Fruit fly (Drosophila melanogaster): ENCODE measurements around the gene Prosbeta7.

The Prosbeta7 gene

DNA sequence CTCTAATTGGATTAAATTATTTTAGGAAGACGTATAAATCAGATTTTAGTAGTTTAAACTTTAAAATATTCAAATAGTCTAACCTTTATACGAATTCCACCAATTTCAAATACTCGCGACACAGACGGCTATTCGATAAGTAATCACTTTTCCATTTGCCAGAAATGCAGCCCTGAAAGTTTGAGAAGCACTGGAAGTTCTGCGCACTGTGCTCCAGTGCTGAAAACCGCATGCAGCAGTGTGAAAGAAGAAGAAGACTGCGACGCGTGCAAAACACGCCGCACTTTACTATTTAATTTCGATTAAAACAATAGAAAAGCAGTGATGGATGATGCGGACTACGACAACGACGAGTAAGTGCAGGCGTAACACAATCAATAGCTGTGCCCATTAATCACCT is 13.4 kb upstream of the Prosbeta7 start, which contains the start of gene Polr2F (continued):
- TF ChIP-seq Taf1 (GFP tag; IDR thresholded peaks at IDR 0.05) (peak; percentile 56; the same call in 1 of the 2 replicates), wdn (GFP tag; IDR thresholded peaks at IDR 0.05) (no peak), CG34224 (GFP tag; IDR thresholded peaks at IDR 0.05; ENCODE audit: partially characterized antibody) (0 out of 3 replicates have a peak, but pooled peaks have one; percentile 21), scrt (GFP tag; optimal IDR thresholded peaks at IDR 0.05) (peak; percentile 58), CG11093 (GFP tag; IDR thresholded peaks at IDR 0.05) (no peak), unc-4 (GFP tag; IDR thresholded peaks at IDR 0.05; ENCODE audit: partially characterized antibody) (peak; percentile 36; the same call in 1 of the 2 replicates), Lpt (GFP tag; optimal IDR thresholded peaks at IDR 0.05) (no peak), CG12744 (GFP tag; optimal IDR thresholded peaks at IDR 0.05) (peak; percentile 82), Ssrp (tag; optimal IDR thresholded peaks at IDR 0.05) (peak; percentile 57), CoRest (tag; optimal IDR thresholded peaks at IDR 0.05) (peak; percentile 81), Atf6 (GFP tag; IDR thresholded peaks at IDR 0.05) (peak; percentile 70), CG17568 (GFP tag; optimal IDR thresholded peaks at IDR 0.05) (no peak)

DNA sequence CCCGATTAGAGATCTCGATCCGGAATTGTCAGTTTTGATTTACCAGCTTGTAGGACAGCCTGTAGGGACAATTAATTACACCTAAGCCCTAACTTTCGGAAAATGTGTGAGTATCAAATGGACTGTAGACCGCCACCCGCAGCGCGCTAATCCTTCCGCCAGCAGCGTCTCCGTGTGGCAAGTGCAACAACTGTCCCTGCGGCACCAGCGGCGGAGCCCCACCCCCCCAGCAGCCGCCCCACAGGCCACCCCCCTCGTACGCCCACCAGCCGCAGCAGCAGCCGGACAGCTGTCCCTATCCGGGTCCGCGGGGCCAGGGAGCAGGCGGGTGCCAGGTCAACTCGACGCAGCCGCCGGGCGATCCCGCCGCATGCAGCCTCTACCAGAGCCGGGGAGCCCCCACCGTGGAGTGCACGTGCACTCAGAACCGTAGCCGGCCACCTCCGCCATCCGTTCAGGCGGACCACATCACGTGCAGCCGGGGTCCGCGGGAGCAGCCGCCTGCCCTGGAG is 11.4 kb upstream of the Prosbeta7 start, which contains the start of the genes CG31542 and CG34277:
Gene CG31542, plus strand, starts transcription at position 51 of the 512 bp plus-strand sequence.
Gene CG34277, plus strand, starts transcription at position 51 of the 512 bp plus-strand sequence.
- no peak for TF ChIP-seq lov (optimal IDR thresholded peaks at IDR 0.05)
- 0 out of 3 replicates have a peak, but pooled peaks have one; percentile 28 for TF ChIP-seq lov (GFP tag; IDR thresholded peaks at IDR 0.05)
- TF ChIP-seq Oaz (GFP tag; IDR thresholded peaks at IDR 0.05): no peak
- TF ChIP-seq CG15073 (GFP tag; optimal IDR thresholded peaks at IDR 0.05): no peak
- no peak for TF ChIP-seq crp (GFP tag; optimal IDR thresholded peaks at IDR 0.05)
- TF ChIP-seq CG14667 (GFP tag; IDR thresholded peaks at IDR 0.05): peak; percentile 53; the same call in 1 of the 2 replicates
- no peak for TF ChIP-seq danr (GFP tag; IDR thresholded peaks at IDR 0.05)
- TF ChIP-seq hbn (GFP tag; IDR thresholded peaks at IDR 0.05; ENCODE audit: partially characterized antibody): 0 out of 2 replicates have a peak, but pooled peaks have one; percentile 17

DNA sequence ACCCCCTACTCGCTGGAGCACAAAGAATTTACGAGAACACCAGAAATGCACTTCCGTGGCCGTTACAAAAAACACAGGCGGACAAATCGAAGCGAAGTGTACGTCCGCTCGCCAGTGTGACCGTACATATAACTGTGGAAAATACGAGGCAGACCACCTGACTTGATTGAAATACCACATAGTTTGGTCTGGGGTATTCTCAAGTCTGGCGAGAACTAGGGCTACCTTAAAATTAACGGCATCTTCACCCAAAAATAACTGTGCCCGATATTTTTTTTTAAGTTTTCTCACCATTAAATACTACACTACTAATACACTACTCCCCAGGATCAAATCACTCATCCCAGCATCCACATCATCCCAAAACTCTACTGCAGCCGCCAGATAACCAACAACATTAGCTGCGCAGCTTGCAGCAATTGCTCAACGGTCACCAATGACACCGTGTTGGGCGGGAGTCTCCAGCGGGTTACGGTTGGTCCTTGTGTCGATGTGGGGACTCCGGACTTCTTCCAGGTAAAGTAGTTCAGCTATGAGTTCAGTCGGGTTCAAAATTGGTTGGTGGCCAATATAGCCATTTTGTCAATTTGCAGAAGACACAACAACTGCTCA is 10.1 kb upstream of the Prosbeta7 start, which contains the start of gene Cerk:
Gene Cerk, minus strand, starts transcription at position 137 of the 612 bp plus-strand sequence.
- TF ChIP-seq CG42726 (GFP tag; IDR thresholded peaks at IDR 0.05; ENCODE audit: partially characterized antibody) (peak; percentile 11; the same call in 1 of the 2 replicates), chm (GFP tag; IDR thresholded peaks at IDR 0.05) (peak; percentile 80), Dek (tag; optimal IDR thresholded peaks at IDR 0.05) (no peak), NFAT (GFP tag; IDR thresholded peaks at IDR 0.05) (peak; percentile 65), Ets65A (GFP tag) (peak; percentile 32), Doc3 (GFP tag; IDR thresholded peaks at IDR 0.05; ENCODE audit: partially characterized antibody) (no peak), CG2116 (GFP tag; optimal IDR thresholded peaks at IDR 0.05) (peak; percentile 61), CG18011 (GFP tag; optimal IDR thresholded peaks at IDR 0.05) (no peak), CG34376 (GFP tag; optimal IDR thresholded peaks at IDR 0.05) (no peak), shn (GFP tag; optimal IDR thresholded peaks at IDR 0.05) (peak; percentile 37), phol (tag; optimal IDR thresholded peaks at IDR 0.05) (peak; percentile 46), lbe (GFP tag; optimal IDR thresholded peaks at IDR 0.05) (no peak), CG8290 (GFP tag; optimal IDR thresholded peaks at IDR 0.05) (peak; percentile 30), CG8290 (tag; optimal IDR thresholded peaks at IDR 0.05) (peak; percentile 28 to 86), CG11247 (GFP tag; IDR thresholded peaks at IDR 0.05) (no peak), Dbx (GFP tag; IDR thresholded peaks at IDR 0.05) (peak; percentile 73), Dip2 (GFP tag; IDR thresholded peaks at IDR 0.05) (no peak), CoRest (tag; optimal IDR thresholded peaks at IDR 0.05) (peak; percentile 62), zen2 (GFP tag; IDR thresholded peaks at IDR 0.05; ENCODE audit: partially characterized antibody) (no peak), CG15696 (tag; optimal IDR thresholded peaks at IDR 0.05) (no peak), da (GFP tag; optimal IDR thresholded peaks at IDR 0.05) (peak; percentile 3), CG2129 (GFP tag; IDR thresholded peaks at IDR 0.05; ENCODE audit: partially characterized antibody) (no peak), CG6272 (GFP tag; IDR thresholded peaks at IDR 0.05) (no peak), lab (GFP tag; optimal IDR thresholded peaks at IDR 0.05) (peak; percentile 46), D19A (tag; optimal IDR thresholded peaks at IDR 0.05) (no peak), CG14441 (GFP tag; IDR thresholded peaks at IDR 0.05) (no peak), mam (GFP tag; optimal IDR thresholded peaks at IDR 0.05) (peak; percentile 67), Kr (GFP tag; optimal IDR thresholded peaks at IDR 0.05) (no peak)
